Worm (Caenorhabditis elegans) whole organism, L2 larva: ENCODE data around the gene ccd-5.

ENCODE experiments used
- C34F6.9 ChIP-seq: fragments of 150-350 bp; optimal IDR thresholded peaks from 2 replicates; lab custom pipeline; 2014; ENCODE audit warnings: missing biosample characterization, missing genetic modification characterization
- F13H6.1 ChIP-seq: sonication (generic microtip); optimal IDR thresholded peaks from 2 replicates; lab custom pipeline; 2016; ENCODE audit warnings: missing genetic modification characterization, missing compliant biosample characterization
- R02D3.7 ChIP-seq: fragments of 150-350 bp; optimal IDR thresholded peaks from 2 replicates; lab custom pipeline; 2014; ENCODE audit warnings: missing biosample characterization, missing genetic modification characterization
- ZK546.5 ChIP-seq: sonication (generic microtip); optimal IDR thresholded peaks from 2 replicates; lab custom pipeline; 2017; ENCODE audit warnings: missing biosample characterization, missing genetic modification characterization
- alr-1 ChIP-seq: fragments of 150-350 bp; optimal IDR thresholded peaks from 2 replicates; lab custom pipeline; 2014; ENCODE audit warnings: missing biosample characterization, missing genetic modification characterization
- aly-2 ChIP-seq: fragments of 150-350 bp; optimal IDR thresholded peaks from 2 replicates; lab custom pipeline; 2014; ENCODE audit warnings: missing biosample characterization, missing genetic modification characterization
- ama-1 ChIP-seq: fragments of 150-350 bp; optimal IDR thresholded peaks from 2 replicates; lab custom pipeline; 2018; ENCODE audit warnings: inconsistent platforms
- ceh-82 ChIP-seq: fragments of 150-350 bp; optimal IDR thresholded peaks from 2 replicates; lab custom pipeline; 2014; ENCODE audit warnings: missing biosample characterization, missing genetic modification characterization
- crh-2 ChIP-seq: sonication (generic microtip); optimal IDR thresholded peaks from 2 replicates; lab custom pipeline; 2017; ENCODE audit warnings: missing biosample characterization, missing genetic modification characterization
- dmd-4 ChIP-seq: sonication (generic microtip); optimal IDR thresholded peaks from 2 replicates; lab custom pipeline; 2017; ENCODE audit warnings: missing biosample characterization, missing genetic modification characterization
- elt-1 ChIP-seq: fragments of 150-350 bp; optimal IDR thresholded peaks from 2 replicates; lab custom pipeline; 2014; ENCODE audit warnings: missing biosample characterization, missing genetic modification characterization
- elt-3 ChIP-seq: sonication (generic microtip); optimal IDR thresholded peaks from 2 replicates; lab custom pipeline; 2017; ENCODE audit warnings: missing biosample characterization, missing genetic modification characterization
- fos-1 ChIP-seq: fragments of 150-350 bp; optimal IDR thresholded peaks from 2 replicates; lab custom pipeline; 2014; ENCODE audit warnings: missing biosample characterization, missing genetic modification characterization
- gmeb-1 ChIP-seq: fragments of 150-350 bp; optimal IDR thresholded peaks from 2 replicates; lab custom pipeline; 2014; ENCODE audit warnings: missing biosample characterization, missing genetic modification characterization
- lin-11 ChIP-seq: fragments of 150-350 bp; sonication (generic microtip); optimal IDR thresholded peaks from 2 replicates; lab custom pipeline; 2014; ENCODE audit warnings: missing biosample characterization, missing genetic modification characterization, inconsistent platforms, mixed read lengths
- lin-13 ChIP-seq: fragments of 150-350 bp; optimal IDR thresholded peaks from 2 replicates; lab custom pipeline; 2014; ENCODE audit warnings: missing biosample characterization, missing genetic modification reagents, missing genetic modification characterization
- lsy-2 ChIP-seq, 2 experiments: fragments of 150-350 bp in 1 of 2; sonication (generic microtip) in 1 of 2; optimal IDR thresholded peaks; 2 replicates each; lab custom pipeline; 2014 to 2017; ENCODE audit warnings: missing biosample characterization in 2 of 2, missing genetic modification characterization in 2 of 2
- mab-5 ChIP-seq: fragments of 150-350 bp; optimal IDR thresholded peaks from 2 replicates; lab custom pipeline; 2014; ENCODE audit warnings: missing biosample characterization, missing genetic modification characterization
- mbf-1 ChIP-seq: sonication (generic microtip); optimal IDR thresholded peaks from 2 replicates; lab custom pipeline; 2017; ENCODE audit warnings: missing biosample characterization, missing genetic modification characterization
- nhr-10 ChIP-seq: sonication (generic microtip); optimal IDR thresholded peaks from 2 replicates; lab custom pipeline; 2017; ENCODE audit warnings: missing biosample characterization, missing genetic modification characterization
- nhr-12 ChIP-seq: fragments of 150-350 bp; optimal IDR thresholded peaks from 2 replicates; lab custom pipeline; 2014; ENCODE audit warnings: missing biosample characterization, missing genetic modification characterization
- nhr-129 ChIP-seq: fragments of 150-350 bp; optimal IDR thresholded peaks from 2 replicates; lab custom pipeline; 2014; ENCODE audit warnings: missing biosample characterization, missing genetic modification characterization
- nhr-23 ChIP-seq: fragments of 150-350 bp; optimal IDR thresholded peaks from 2 replicates; lab custom pipeline; 2014; ENCODE audit warnings: missing biosample characterization, missing genetic modification reagents, missing genetic modification characterization
- nhr-237 ChIP-seq: fragments of 150-350 bp; optimal IDR thresholded peaks from 2 replicates; lab custom pipeline; 2014; ENCODE audit warnings: missing biosample characterization, missing genetic modification characterization
- nhr-25 ChIP-seq: fragments of 150-350 bp; sonication (generic microtip); optimal IDR thresholded peaks from 3 replicates; lab custom pipeline; 2014; ENCODE audit warnings: missing biosample characterization, missing genetic modification characterization
- peb-1 ChIP-seq: fragments of 150-350 bp; optimal IDR thresholded peaks from 2 replicates; lab custom pipeline; 2014; ENCODE audit warnings: missing biosample characterization, missing genetic modification characterization
- skn-1 ChIP-seq: sonication (generic microtip); optimal IDR thresholded peaks from 2 replicates; lab custom pipeline; 2017; ENCODE audit warnings: missing biosample characterization, missing genetic modification characterization
- sma-9 ChIP-seq, 2 experiments: fragments of 150-350 bp in 1 of 2; sonication (generic microtip) in 1 of 2; optimal IDR thresholded peaks; 2 replicates each; lab custom pipeline; 2014 to 2016; ENCODE audit warnings: missing genetic modification characterization in 2 of 2, mild to moderate bottlenecking in 1 of 2, missing biosample characterization in 1 of 2, missing compliant biosample characterization in 1 of 2, missing genetic modification reagents in 1 of 2, moderate library complexity in 1 of 2
- snpc-4 ChIP-seq: fragments of 150-350 bp; optimal IDR thresholded peaks from 2 replicates; lab custom pipeline; 2014; ENCODE audit warnings: missing biosample characterization, missing genetic modification characterization
- unc-39 ChIP-seq: fragments of 150-350 bp; optimal IDR thresholded peaks from 2 replicates; lab custom pipeline; 2014; ENCODE audit warnings: missing biosample characterization, missing genetic modification characterization
- unc-62 ChIP-seq: fragments of 150-350 bp; optimal IDR thresholded peaks from 2 replicates; lab custom pipeline; 2014; ENCODE audit warnings: missing biosample characterization, missing genetic modification reagents, missing genetic modification characterization
- zag-1 ChIP-seq: fragments of 150-350 bp; optimal IDR thresholded peaks from 2 replicates; lab custom pipeline; 2014; ENCODE audit warnings: missing biosample characterization, missing genetic modification characterization
- ztf-11 ChIP-seq: sonication (generic microtip); optimal IDR thresholded peaks from 2 replicates; lab custom pipeline; 2017; ENCODE audit warnings: missing biosample characterization, missing genetic modification characterization

The ccd-5 gene

ce11 chrX:2580524-2580981 lies 8.1 kb upstream of the ccd-5 start, which contains the start of gene H01M10.1:
TSS of gene H01M10.1 (minus strand) at chrX:2580574.
- TF ChIP-seq lin-13 (GFP tag; lab: Kevin White, UChicago) (no peak), ceh-82 (no peak), zag-1 (tag; lab: Kevin White, UChicago) (no peak), lsy-2 (tag; optimal IDR thresholded peaks at IDR 0.05; lab: Kevin White, UChicago) (no peak), F13H6.1 (peak; percentile 21), nhr-25 (tag; lab: Kevin White, UChicago) (no peak), sma-9 (GFP tag; optimal IDR thresholded peaks at IDR 0.05; lab: Kevin White, UChicago) (peak; percentile 66), sma-9 (tag; optimal IDR thresholded peaks at IDR 0.05; lab: Kevin White, UChicago) (no peak), snpc-4 (tag; lab: Kevin White, UChicago) (no peak), dmd-4 (tag; lab: Kevin White, UChicago) (no peak), elt-3 (no peak), crh-2 (peak; percentile 66), unc-62 (no peak), fos-1 (peak; percentile 76), gmeb-1 (tag; lab: Kevin White, UChicago) (peak; percentile 45), mbf-1 (tag; lab: Kevin White, UChicago) (no peak), nhr-129 (tag; lab: Kevin White, UChicago) (no peak)

- no peak for TF ChIP-seq C34F6.9 (tag; lab: Kevin White, UChicago)
- no peak for TF ChIP-seq R02D3.7 (tag; lab: Kevin White, UChicago)
- no peak for TF ChIP-seq aly-2 (tag; lab: Kevin White, UChicago)
- TF ChIP-seq ama-1 (lab: Kevin White, UChicago) = no peak
- no peak for TF ChIP-seq mab-5 (tag; lab: Kevin White, UChicago)
- TF ChIP-seq gmeb-1 (tag; lab: Kevin White, UChicago) = no peak
- no peak for TF ChIP-seq ztf-11
- no peak for TF ChIP-seq ZK546.5 (tag; lab: Kevin White, UChicago)
- TF ChIP-seq lin-11 (tag; lab: Kevin White, UChicago) = no peak
- no peak for TF ChIP-seq peb-1 (tag; lab: Kevin White, UChicago)
- TF ChIP-seq skn-1 = no peak
Measured at ce11 chrX:2577442-2577841, 5.0 kb upstream of the ccd-5 start, which contains the start of gene ttr-42. TSS of gene ttr-42 (plus strand) at chrX:2577742.

ce11 chrX:2569040-2569439 lies 3.4 kb downstream of the ccd-5 start:
- TF ChIP-seq mab-5 (tag; lab: Kevin White, UChicago) (no peak), sma-9 (GFP tag; optimal IDR thresholded peaks at IDR 0.05; lab: Kevin White, UChicago) (peak; percentile 60), sma-9 (tag; optimal IDR thresholded peaks at IDR 0.05; lab: Kevin White, UChicago) (no peak), mbf-1 (tag; lab: Kevin White, UChicago) (no peak), gmeb-1 (tag; lab: Kevin White, UChicago) (peak; percentile 26), nhr-129 (tag; lab: Kevin White, UChicago) (peak; percentile 57), snpc-4 (tag; lab: Kevin White, UChicago) (no peak), crh-2 (peak; percentile 40), F13H6.1 (peak; percentile 46), fos-1 (peak; percentile 99)
- TF ChIP-seq, all 48 proteins: peak for 6

ce11 chrX:2567761-2568160 lies 4.7 kb downstream of the ccd-5 start:
- TF ChIP-seq C34F6.9 (tag; lab: Kevin White, UChicago) = no peak
- peak; percentile 28 for TF ChIP-seq sma-9 (GFP tag; optimal IDR thresholded peaks at IDR 0.05; lab: Kevin White, UChicago)
- TF ChIP-seq sma-9 (tag; optimal IDR thresholded peaks at IDR 0.05; lab: Kevin White, UChicago) = no peak
- no peak for TF ChIP-seq unc-39 (tag; lab: Kevin White, UChicago)
- TF ChIP-seq F13H6.1 = no peak

- TF ChIP-seq nhr-12 (tag; lab: Kevin White, UChicago) (no peak), nhr-25 (tag; lab: Kevin White, UChicago) (no peak), elt-1 (tag; lab: Kevin White, UChicago) (no peak), nhr-10 (tag; lab: Kevin White, UChicago) (no peak), fos-1 (peak; percentile 77), alr-1 (no peak), nhr-23 (tag; lab: Kevin White, UChicago) (no peak), nhr-237 (tag; lab: Kevin White, UChicago) (no peak)
Measured at ce11 chrX:2565308-2565773, 7.1 kb downstream of the ccd-5 start, which contains the start of gene F52H2.15. TSS of gene F52H2.15 (plus strand) at chrX:2565358.
